Fruit fly (Drosophila melanogaster) whole organism, larva: Measurements from ENCODE around the gene CtsL4.

Experiments
- noc ChIP-seq: fragments of 200-800 bp; sonication (Bioruptor generic); optimal IDR thresholded peaks from 3 replicates; lab custom pipeline; 2019; ENCODE audit warnings: missing biosample characterization, mild to moderate bottlenecking, missing genetic modification characterization, moderate library complexity

CtsL4 gene

dm6 chr2L:10378631-10379030, 22.2 kb upstream of the CtsL4 start:
- TF ChIP-seq noc (tag; lab: Kevin White, UChicago), result no peak

DNA sequence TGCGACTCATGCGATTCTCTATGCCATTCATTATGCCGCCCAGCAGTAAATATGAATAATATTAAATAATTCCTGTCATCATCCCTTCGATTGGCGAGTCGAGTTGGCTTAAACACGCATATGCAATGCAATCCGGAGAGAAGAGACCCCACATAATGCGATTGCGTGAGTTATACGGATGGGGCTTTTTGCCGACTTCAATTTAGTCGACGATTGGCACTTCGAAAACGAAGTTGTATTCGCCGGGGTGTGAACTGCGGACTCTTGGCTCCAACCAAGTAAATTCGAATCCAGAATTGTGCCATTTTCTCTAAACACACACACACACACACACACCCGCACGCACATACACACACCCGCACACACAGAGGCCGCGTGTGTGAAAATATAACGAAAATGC, 19.9 kb upstream of the CtsL4 start:
- TF ChIP-seq noc (tag; lab: Kevin White, UChicago), result no peak

- TF ChIP-seq noc (tag; lab: Kevin White, UChicago), result peak; percentile 11
Observed at dm6 chr2L:10375464-10376236, 19.3 kb upstream of the CtsL4 start, which contains the start of the genes CG33303 and dpr19. TSS of gene CG33303 (minus strand) at chr2L:10375757. TSS of gene dpr19 (plus strand) at chr2L:10376168.

- no peak for TF ChIP-seq noc (tag; lab: Kevin White, UChicago)
Observed at dm6 chr2L:10373605-10374269, 17.3 kb upstream of the CtsL4 start, which contains the start of gene rho-5. TSS of gene rho-5 (minus strand) at chr2L:10373900.

DNA sequence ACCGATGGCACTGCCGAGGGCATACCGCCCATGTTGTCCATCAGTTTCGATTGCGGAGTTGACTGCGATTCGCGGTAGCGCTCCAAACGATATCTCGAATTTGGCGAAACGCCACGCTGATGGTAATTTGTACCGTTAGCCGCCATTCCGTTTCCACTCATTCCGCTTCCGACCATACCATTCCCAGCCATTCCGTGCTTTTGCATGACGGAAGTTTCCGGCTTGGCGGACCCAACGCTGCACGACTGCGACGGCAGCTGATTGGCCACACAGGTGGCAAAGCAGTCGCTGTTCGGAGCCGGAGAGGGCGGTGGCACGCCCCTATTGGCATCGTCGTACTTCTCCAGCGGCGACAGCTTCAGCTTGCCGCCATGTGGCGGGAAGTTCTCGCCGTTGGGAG, 15.9 kb upstream of the CtsL4 start:
- TF ChIP-seq noc (tag; lab: Kevin White, UChicago), result no peak

DNA sequence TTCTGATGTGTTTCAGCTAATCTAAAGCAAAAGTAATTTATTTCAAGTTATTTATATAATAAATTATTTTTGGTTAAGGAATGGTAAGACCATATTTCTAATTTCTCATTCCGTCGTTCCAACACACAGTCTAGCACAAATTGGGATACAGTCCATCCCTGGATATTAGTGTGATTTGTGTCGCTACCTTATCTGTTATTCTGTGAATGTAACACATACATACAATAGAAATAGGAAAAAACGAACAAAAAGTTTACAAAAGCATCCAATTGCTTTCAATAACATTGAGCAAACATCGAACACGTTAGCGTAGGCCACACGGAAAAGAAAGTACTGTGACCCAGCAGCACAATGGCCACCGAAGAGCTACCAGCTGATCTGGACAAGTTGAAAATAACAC, 10.1 kb upstream of the CtsL4 start, which contains the start of gene CG5056:
Gene CG5056, plus strand, starts transcription at position 168 of the 400 bp plus-strand sequence.
- no peak for TF ChIP-seq noc (tag; lab: Kevin White, UChicago)

DNA sequence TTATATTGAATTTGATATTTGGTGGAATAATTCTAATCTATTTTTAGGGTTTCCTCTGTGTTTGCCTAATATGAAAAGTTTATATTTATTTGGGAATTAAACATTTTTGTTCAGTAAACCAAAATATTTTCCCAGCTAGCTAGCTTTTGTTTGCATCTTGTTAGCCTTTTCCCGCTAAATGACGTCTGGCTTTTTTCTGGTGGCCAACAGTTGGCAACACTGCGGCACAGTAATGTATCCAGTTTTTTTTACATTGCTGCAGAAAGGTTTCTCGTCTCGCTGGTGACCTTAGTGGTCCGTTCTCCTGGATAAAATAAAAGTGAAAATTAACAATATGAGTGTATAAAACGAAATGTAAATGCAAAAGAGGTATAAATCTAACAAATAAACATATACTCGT, 7.8 kb upstream of the CtsL4 start, which contains the start of gene lft:
Gene lft, plus strand, starts transcription at position 243 of the 400 bp plus-strand sequence.
- no peak for TF ChIP-seq noc (tag; lab: Kevin White, UChicago)

dm6 chr2L:10362408-10363067, 6.1 kb upstream of the CtsL4 start, which contains the start of the genes Cand1 and pim:
TSS of gene Cand1 (minus strand) at chr2L:10362707.
TSS of gene pim (plus strand) at chr2L:10362989.
- TF ChIP-seq noc (tag; lab: Kevin White, UChicago), result no peak

DNA sequence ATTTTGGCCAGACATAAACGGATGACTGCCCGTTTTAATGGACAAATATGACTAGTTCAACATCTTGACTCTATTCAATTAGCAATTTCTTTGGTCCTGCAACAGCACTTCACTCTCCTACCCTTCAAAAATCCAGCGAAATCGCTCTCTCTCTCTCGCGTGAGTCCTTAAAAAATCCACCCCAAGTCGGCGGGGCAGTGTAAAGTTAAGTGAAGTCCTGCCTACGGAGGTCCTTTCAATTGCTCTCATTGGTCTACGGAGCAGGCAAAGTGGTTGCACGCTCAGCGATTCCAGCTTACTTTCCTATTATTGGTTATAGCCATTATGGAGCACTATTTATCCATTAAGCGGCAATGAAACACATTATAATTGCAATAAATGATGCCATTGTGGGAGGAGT, 2.5 kb downstream of the CtsL4 start, which contains the start of gene CG34367:
Gene CG34367, minus strand, starts transcription at position 35 of the 400 bp plus-strand sequence.
- TF ChIP-seq noc (tag; lab: Kevin White, UChicago), result no peak

- TF ChIP-seq noc (tag; lab: Kevin White, UChicago), result no peak
Observed at dm6 chr2L:10351130-10351529, 5.3 kb downstream of the CtsL4 start.

DNA sequence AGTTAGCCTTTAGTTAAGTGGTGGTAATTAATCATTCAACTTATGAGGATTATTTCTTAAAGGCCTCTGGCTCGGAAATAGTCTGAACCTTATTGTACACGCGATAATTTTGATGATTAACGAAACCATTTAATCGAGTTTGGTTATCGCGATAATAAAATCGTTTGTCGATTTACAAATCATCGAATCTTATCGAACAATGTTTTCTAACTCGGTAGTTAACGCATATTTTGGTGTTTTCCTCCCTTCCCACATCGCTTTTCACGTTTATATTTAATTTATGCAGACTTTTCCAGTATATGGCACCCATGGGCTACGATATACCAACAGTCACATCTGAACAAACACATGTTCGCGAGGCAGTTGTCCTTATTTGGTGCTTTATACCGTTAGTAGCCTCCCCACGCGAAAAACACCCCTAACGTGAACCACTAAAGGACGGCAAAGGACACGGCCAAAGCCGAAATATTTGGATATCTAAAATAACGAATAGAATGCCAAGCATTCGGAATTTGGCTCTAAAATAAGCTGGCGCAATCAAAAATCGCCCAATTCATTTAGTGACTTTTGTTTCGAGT, 12.3 kb downstream of the CtsL4 start, which contains the start of gene Frmd5:
Gene Frmd5, plus strand, starts transcription at position 414 of the 578 bp plus-strand sequence.
- no peak for TF ChIP-seq noc (tag; lab: Kevin White, UChicago)

- no peak for TF ChIP-seq noc (tag; lab: Kevin White, UChicago)
Observed at dm6 chr2L:10342471-10342870, 13.9 kb downstream of the CtsL4 start, which contains the start of gene Sps2. TSS of gene Sps2 (plus strand) at chr2L:10342594.

dm6 chr2L:10341405-10341804, 15.0 kb downstream of the CtsL4 start, which contains the start of gene CG31715:
TSS of gene CG31715 (plus strand) at chr2L:10341616.
- peak; percentile 14 for TF ChIP-seq noc (tag; lab: Kevin White, UChicago)

- no peak for TF ChIP-seq noc (tag; lab: Kevin White, UChicago)
Observed at dm6 chr2L:10339841-10340240, 16.6 kb downstream of the CtsL4 start.

DNA sequence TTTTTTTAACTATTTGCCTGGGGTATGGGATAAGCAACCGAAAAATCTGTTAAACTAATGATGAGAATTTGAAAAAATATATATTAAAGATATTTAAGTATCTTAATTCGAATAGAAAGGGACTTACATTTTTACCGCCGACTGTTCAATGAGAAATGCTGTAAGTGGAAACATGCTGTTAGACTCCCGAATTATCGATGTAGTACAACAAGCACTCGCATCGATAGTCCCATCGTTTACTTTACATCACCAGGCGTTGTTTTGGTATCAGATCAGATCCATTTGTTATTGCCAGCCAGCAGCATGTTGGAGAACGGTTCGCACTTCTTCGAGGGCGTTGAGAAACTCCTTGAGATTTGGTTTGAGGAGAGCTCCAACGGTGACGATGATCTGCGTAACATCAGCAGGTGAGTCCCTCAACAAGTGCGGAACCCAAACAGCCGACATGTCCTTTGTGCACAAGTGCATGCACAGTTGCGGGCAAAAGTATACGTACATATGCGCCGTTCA, 17.1 kb downstream of the CtsL4 start, which contains the start of gene SamDC:
Gene SamDC, plus strand, starts transcription at position 246 of the 510 bp plus-strand sequence.
- TF ChIP-seq noc (tag; lab: Kevin White, UChicago), result no peak
